Worm (Caenorhabditis elegans) whole organism, young adult: ENCODE data around the gene Y105C5A.1285.
"Not testable (repeated sequence)": the region's sequence is repeated elsewhere in the genome, so short reads cannot be mapped to it uniquely, and the experiment has no call there.

Experiments used
- F33H1.4 ChIP-seq: fragments of 200-800 bp; sonication (Bioruptor generic); IDR thresholded peaks from 2 replicates; pipeline ENCODE4 v1.3.6; 2022; ENCODE audit warnings: missing genetic modification reagents, missing genetic modification characterization, missing compliant biosample characterization
- F49E8.2 ChIP-seq: sonication (generic microtip); optimal IDR thresholded peaks from 3 replicates; lab custom pipeline; 2017; ENCODE audit warnings: missing genetic modification characterization, mild to moderate bottlenecking, missing compliant biosample characterization, antibody characterized with exemption, moderate library complexity; ENCODE audit not compliant: insufficient read depth
- F57C9.4 ChIP-seq: sonication (generic microtip); optimal IDR thresholded peaks from 2 replicates; lab custom pipeline; 2017; ENCODE audit warnings: mild to moderate bottlenecking, missing genetic modification characterization, missing compliant biosample characterization
- K11D2.4 ChIP-seq: fragments of 200-800 bp; sonication (Bioruptor generic); IDR thresholded peaks from 2 replicates; pipeline ENCODE4 v1.3.6; 2022; ENCODE audit warnings: missing genetic modification reagents, missing genetic modification characterization, missing compliant biosample characterization
- akir-1 ChIP-seq: fragments of 200-800 bp; sonication (Bioruptor generic); optimal IDR thresholded peaks from 2 replicates; lab custom pipeline; 2018; ENCODE audit warnings: mild to moderate bottlenecking, missing genetic modification characterization, moderate library complexity, missing compliant biosample characterization
- ama-1 ChIP-seq, 3 experiments: fragments of 150-350 bp in 1 of 3; sonication (generic microtip) in 2 of 3; optimal IDR thresholded peaks; 2 replicates each; lab custom pipeline; 2014 to 2018; ENCODE audit warnings: missing biosample characterization in 2 of 3, missing genetic modification characterization in 2 of 3, missing genetic modification reagents in 2 of 3
- bed-2 ChIP-seq: fragments of 200-800 bp; sonication (Bioruptor generic); IDR thresholded peaks from 2 replicates; pipeline ENCODE4 v1.3.6; 2022; ENCODE audit warnings: missing genetic modification reagents, missing genetic modification characterization, missing compliant biosample characterization
- dpff-1 ChIP-seq: sonication (generic microtip); optimal IDR thresholded peaks from 2 replicates; lab custom pipeline; 2017; ENCODE audit warnings: mild to moderate bottlenecking, missing genetic modification characterization, missing compliant biosample characterization
- ets-4 ChIP-seq: fragments of 200-800 bp; sonication (Bioruptor generic); optimal IDR thresholded peaks from 2 replicates; lab custom pipeline; 2018; ENCODE audit warnings: mild to moderate bottlenecking, missing genetic modification characterization, missing compliant biosample characterization
- hlh-26 ChIP-seq: fragments of 200-800 bp; sonication (Bioruptor generic); conservative IDR thresholded peaks from 2 replicates; pipeline ENCODE4 v1.3.6; 2022; ENCODE audit warnings: missing genetic modification reagents, missing genetic modification characterization, missing compliant biosample characterization
- nhr-90 ChIP-seq: sonication (generic microtip); optimal IDR thresholded peaks from 2 replicates; lab custom pipeline; 2016; ENCODE audit warnings: missing genotype, mild to moderate bottlenecking, missing genetic modification characterization, missing compliant biosample characterization
- sea-2 ChIP-seq: fragments of 200-800 bp; sonication (Bioruptor generic); IDR thresholded peaks from 2 replicates; pipeline ENCODE4 v1.3.6; 2022; ENCODE audit warnings: missing genetic modification characterization, missing compliant biosample characterization
- somi-1 ChIP-seq: fragments of 200-800 bp; sonication (Bioruptor generic); optimal IDR thresholded peaks from 2 replicates; lab custom pipeline; 2018; ENCODE audit warnings: mild to moderate bottlenecking, missing genetic modification characterization, missing compliant biosample characterization
- xnd-1 ChIP-seq: sonication (generic microtip); optimal IDR thresholded peaks from 2 replicates; lab custom pipeline; 2016; ENCODE audit warnings: missing genotype, missing genetic modification reagents, missing genetic modification characterization, missing compliant biosample characterization

ce11 chrIV:15710351-15710750 lies 41.9 kb upstream of the Y105C5A.1285 start:
- not testable (repeated sequence) for TF ChIP-seq sea-2 (GFP tag; lab: Robert Waterston, UW); F33H1.4 (GFP tag; lab: Robert Waterston, UW); K11D2.4 (GFP tag; lab: Robert Waterston, UW); ama-1 (optimal IDR thresholded peaks at IDR 0.05; lab: Kevin White, UChicago); ama-1 (GFP tag; optimal IDR thresholded peaks at IDR 0.05; lab: Kevin White, UChicago); nhr-90; bed-2 (GFP tag; lab: Robert Waterston, UW); somi-1 (GFP tag; lab: Kevin White, UChicago); akir-1 (GFP tag; lab: Kevin White, UChicago); F49E8.2 (tag; lab: Kevin White, UChicago); F57C9.4 (tag; lab: Kevin White, UChicago); dpff-1 (tag; lab: Kevin White, UChicago); ets-4 (GFP tag; lab: Kevin White, UChicago); hlh-26; xnd-1
